Fruit fly (Drosophila melanogaster) Kc167 (cell line): ENCODE data around the gene CG43450.

Experiments
- Myc ChIP-seq: fragments of >200 bp; optimal IDR thresholded peaks from 2 replicates; lab custom pipeline; 2017; ENCODE audit warnings: missing external identifiers
- h ChIP-seq: fragments of >200 bp; optimal IDR thresholded peaks from 3 replicates; lab custom pipeline; 2018; ENCODE audit warnings: missing external identifiers
- psq ChIP-seq: fragments of >200 bp; optimal IDR thresholded peaks from 2 replicates; lab custom pipeline; 2017; ENCODE audit warnings: missing external identifiers

dm6 chr3R:12222093-12222492, 27.0 kb downstream of the CG43450 start, which contains the start of gene Rsbp15:
- TF ChIP-seq h (lab: Kevin White, UChicago): no peak
- TF ChIP-seq Myc (lab: Kevin White, UChicago): no peak
- TF ChIP-seq psq (lab: Kevin White, UChicago): no peak
